Worm (Caenorhabditis elegans): ENCODE measurements around the gene ram-5.

DNA sequence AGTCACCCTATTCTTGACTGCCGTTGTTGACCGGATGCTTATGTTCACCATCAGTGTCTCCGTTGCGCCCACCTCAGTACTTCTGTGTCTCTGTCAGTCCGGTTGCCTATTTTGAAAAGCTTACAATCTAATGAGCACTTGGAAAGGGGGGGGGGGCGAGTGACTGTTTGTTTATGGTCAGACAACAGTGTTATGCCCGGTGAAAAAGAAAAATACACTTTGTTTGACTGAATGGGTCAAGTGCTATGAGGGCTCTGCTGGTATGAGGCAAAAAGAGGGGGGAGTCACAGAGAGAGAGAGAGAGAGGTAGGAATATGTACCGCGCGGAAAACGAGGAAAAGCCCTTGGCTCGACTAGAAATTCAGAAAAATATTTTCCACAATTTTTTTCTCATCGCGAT lies 21.3 kb downstream of the ram-5 start:
- TF ChIP-seq nhr-25 (tag; optimal IDR thresholded peaks at IDR 0.05) (no peak), lin-39 (tag; optimal IDR thresholded peaks at IDR 0.05) (no peak), ama-1 (optimal IDR thresholded peaks at IDR 0.05) (no peak), lsy-12 (tag; optimal IDR thresholded peaks at IDR 0.05) (no peak), fos-1 (tag; optimal IDR thresholded peaks at IDR 0.05) (no peak), nhr-43 (tag; optimal IDR thresholded peaks at IDR 0.05; ENCODE audit: poor library complexity, severe bottlenecking) (no peak), ztf-4 (tag; optimal IDR thresholded peaks at IDR 0.05) (no peak), nhr-11 (tag; optimal IDR thresholded peaks at IDR 0.05) (no peak), ceh-9 (tag; optimal IDR thresholded peaks at IDR 0.05) (no peak), zag-1 (tag; optimal IDR thresholded peaks at IDR 0.05) (no peak), fkh-2 (tag; optimal IDR thresholded peaks at IDR 0.05) (no peak), nhr-77 (tag; optimal IDR thresholded peaks at IDR 0.05) (no peak), pqm-1 (tag; optimal IDR thresholded peaks at IDR 0.05) (no peak)
